Fruit fly (Drosophila melanogaster) whole organism, adult: Measurements from ENCODE around the gene PolZ2.

Experiments used
- CG11617 ChIP-seq: fragments of 200-800 bp; sonication (Bioruptor generic); optimal IDR thresholded peaks from 2 replicates; lab custom pipeline; 2017; ENCODE audit warnings: mild to moderate bottlenecking, missing biosample characterization, missing genetic modification reagents, missing genetic modification characterization
- CG12768 ChIP-seq: fragments of 200-800 bp; sonication (Bioruptor generic); optimal IDR thresholded peaks from 2 replicates; lab custom pipeline; 2017; ENCODE audit warnings: missing biosample characterization, missing genetic modification characterization, mild to moderate bottlenecking, moderate library complexity, missing genetic modification reagents
- CG14711 ChIP-seq: fragments of 200-800 bp; sonication (Bioruptor generic); optimal IDR thresholded peaks from 2 replicates; lab custom pipeline; 2018; ENCODE audit warnings: missing biosample characterization, mild to moderate bottlenecking, missing genetic modification characterization, moderate library complexity
- CG1620 ChIP-seq: fragments of 200-800 bp; sonication (Bioruptor generic); optimal IDR thresholded peaks from 2 replicates; lab custom pipeline; 2016; ENCODE audit warnings: missing biosample characterization, missing genetic modification characterization
- CG33017 ChIP-seq: fragments of 200-800 bp; sonication (Bioruptor generic); optimal IDR thresholded peaks from 2 replicates; lab custom pipeline; 2018; ENCODE audit warnings: missing biosample characterization, mild to moderate bottlenecking, missing genetic modification characterization, moderate library complexity
- CG5204 ChIP-seq: fragments of 200-800 bp; sonication (Bioruptor generic); optimal IDR thresholded peaks from 2 replicates; lab custom pipeline; 2016; ENCODE audit warnings: missing biosample characterization, missing genetic modification characterization
- CG7045 ChIP-seq: fragments of 200-800 bp; sonication (Bioruptor generic); optimal IDR thresholded peaks from 2 replicates; lab custom pipeline; 2017; ENCODE audit warnings: missing biosample characterization, mild to moderate bottlenecking, missing genetic modification characterization
- CG7101 ChIP-seq: fragments of 200-800 bp; sonication (Bioruptor generic); optimal IDR thresholded peaks from 2 replicates; lab custom pipeline; 2018; ENCODE audit warnings: missing biosample characterization, mild to moderate bottlenecking, missing genetic modification characterization, moderate library complexity
- Clk ChIP-seq: fragments of 200-800 bp; sonication (Bioruptor generic); optimal IDR thresholded peaks from 2 replicates; lab custom pipeline; 2017; ENCODE audit warnings: missing biosample characterization, missing genetic modification characterization
- Crg-1 ChIP-seq: fragments of 200-800 bp; sonication (Bioruptor generic); optimal IDR thresholded peaks from 2 replicates; lab custom pipeline; 2016; ENCODE audit warnings: missing biosample characterization, missing genetic modification characterization
- Hr96 ChIP-seq: fragments of 200-800 bp; sonication (Bioruptor generic); optimal IDR thresholded peaks from 2 replicates; lab custom pipeline; 2016; ENCODE audit warnings: missing biosample characterization, missing genetic modification characterization
- Mnt ChIP-seq: fragments of 200-800 bp; sonication (Bioruptor generic); optimal IDR thresholded peaks from 2 replicates; lab custom pipeline; 2016; ENCODE audit warnings: missing biosample characterization, mild to moderate bottlenecking, missing genetic modification characterization
- bab1 ChIP-seq: fragments of 200-800 bp; sonication (Bioruptor generic); optimal IDR thresholded peaks from 3 replicates; lab custom pipeline; 2019; ENCODE audit warnings: missing biosample characterization, mild to moderate bottlenecking, missing genetic modification characterization, moderate library complexity
- cic ChIP-seq: fragments of 200-800 bp; sonication (Bioruptor generic); optimal IDR thresholded peaks from 2 replicates; lab custom pipeline; 2017; ENCODE audit warnings: missing biosample characterization, mild to moderate bottlenecking, missing genetic modification characterization, moderate library complexity
- cnc ChIP-seq, 2 experiments: fragments of >200 bp; optimal IDR thresholded peaks; 2 replicates each; lab custom pipeline; 2017
- kay ChIP-seq: fragments of 200-800 bp; sonication (Bioruptor generic); peaks from one replicate; lab custom pipeline; 2016; ENCODE audit warnings: missing biosample characterization, missing genetic modification characterization, borderline replicate concordance
- ovo ChIP-seq: fragments of 200-800 bp; sonication (Bioruptor generic); optimal IDR thresholded peaks from 2 replicates; lab custom pipeline; 2016; ENCODE audit warnings: missing biosample characterization, missing genetic modification characterization
- pad ChIP-seq: fragments of 200-800 bp; sonication (Bioruptor generic); optimal IDR thresholded peaks from 3 replicates; lab custom pipeline; 2017; ENCODE audit warnings: missing biosample characterization, missing genetic modification characterization, mild to moderate bottlenecking, moderate library complexity, missing genetic modification reagents
- tj ChIP-seq: fragments of 200-800 bp; sonication (Bioruptor generic); optimal IDR thresholded peaks from 3 replicates; lab custom pipeline; 2017; ENCODE audit warnings: missing biosample characterization, mild to moderate bottlenecking, missing genetic modification characterization, moderate library complexity
- toe ChIP-seq: fragments of 200-800 bp; sonication (Bioruptor generic); optimal IDR thresholded peaks from 2 replicates; lab custom pipeline; 2016; ENCODE audit warnings: missing biosample characterization, missing genetic modification characterization

PolZ2 gene

DNA sequence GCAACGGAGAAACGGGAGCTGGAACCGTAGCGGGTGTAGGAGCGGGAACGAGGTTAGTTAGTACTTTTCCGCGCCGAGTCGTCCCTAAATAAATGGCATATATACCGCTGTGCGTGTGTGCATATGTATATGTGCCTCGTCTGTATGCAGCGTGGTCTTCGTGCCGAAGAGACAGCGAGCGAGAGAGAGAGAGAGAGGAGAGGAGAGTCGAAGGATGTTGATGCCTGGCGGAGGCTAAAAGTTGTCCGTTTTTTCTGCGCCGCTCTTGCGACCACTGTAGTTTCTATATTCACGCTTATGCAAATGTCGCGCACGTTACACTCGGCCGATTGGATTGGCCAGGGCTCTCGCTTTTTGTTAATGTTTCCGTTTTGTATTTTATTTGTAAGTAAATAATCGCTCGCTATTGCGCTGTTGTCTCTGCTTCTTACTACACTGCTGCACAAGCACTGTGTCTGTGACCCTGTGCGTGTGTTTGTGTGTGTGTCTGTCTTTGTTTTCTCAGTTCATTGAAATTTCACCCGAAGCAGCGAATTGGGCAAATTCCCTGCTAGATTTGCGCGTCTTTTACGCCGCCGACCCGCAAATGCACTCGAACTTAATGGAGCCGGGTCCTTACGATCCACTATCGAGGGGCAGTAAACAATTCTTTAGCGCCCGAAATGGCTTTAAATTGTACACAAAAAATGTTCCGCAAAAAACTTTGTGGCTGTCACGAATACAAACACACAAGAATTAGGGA, 23.9 kb downstream of the PolZ2 start, which contains the start of gene Rga:
Gene Rga, minus strand, starts transcription at position 741 of the 742 bp plus-strand sequence.
- no peak for TF ChIP-seq pad (GFP tag; lab: Kevin White, UChicago)
- no peak for TF ChIP-seq CG11617 (GFP tag; lab: Kevin White, UChicago)
- TF ChIP-seq Crg-1 (GFP tag; lab: Kevin White, UChicago), result no peak
- TF ChIP-seq tj (GFP tag; lab: Kevin White, UChicago), result peak; percentile 2

DNA sequence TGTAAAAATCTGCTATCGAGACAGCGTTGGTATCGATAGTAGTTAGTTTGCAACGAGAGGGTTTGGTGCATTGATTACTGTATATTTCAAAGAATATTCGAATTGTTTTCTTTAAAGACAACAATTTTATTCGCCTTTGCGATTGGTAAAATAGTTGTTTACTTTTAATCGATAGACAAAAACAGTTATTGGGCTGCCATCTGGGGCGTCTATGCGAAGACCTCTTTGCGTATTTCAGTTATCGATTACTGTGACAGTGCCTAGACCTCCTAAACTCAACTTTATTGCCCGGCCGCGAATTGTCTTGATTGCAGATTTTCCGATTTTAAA, 24.4 kb downstream of the PolZ2 start, which contains the start of gene Atu:
Gene Atu, plus strand, starts transcription at position 245 of the 330 bp plus-strand sequence.
- peak; percentile 59 for TF ChIP-seq CG11617 (GFP tag; lab: Kevin White, UChicago)
- TF ChIP-seq Hr96 (GFP tag; lab: Kevin White, UChicago), result no peak
- no peak for TF ChIP-seq Clk (GFP tag; lab: Kevin White, UChicago)
- TF ChIP-seq CG7101 (tag; lab: Kevin White, UChicago), result peak; percentile 23
- TF ChIP-seq CG7045 (GFP tag; lab: Kevin White, UChicago), result peak; percentile 23
- TF ChIP-seq pad (GFP tag; lab: Kevin White, UChicago), result peak; percentile 5
- no peak for TF ChIP-seq cnc (optimal IDR thresholded peaks at IDR 0.05; lab: Kevin White, UChicago)
- no peak for TF ChIP-seq CG1620
- no peak for TF ChIP-seq CG5204
- no peak for TF ChIP-seq CG14711 (tag; lab: Kevin White, UChicago)
- TF ChIP-seq cic, result no peak
- TF ChIP-seq tj (GFP tag; lab: Kevin White, UChicago), result peak; percentile 26
- TF ChIP-seq kay (GFP tag; lab: Kevin White, UChicago), result no peak
- no peak for TF ChIP-seq toe (GFP tag; lab: Kevin White, UChicago)
- TF ChIP-seq ovo (GFP tag; lab: Kevin White, UChicago), result peak; percentile 46
- TF ChIP-seq Crg-1 (GFP tag; lab: Kevin White, UChicago), result peak; percentile 14
- peak; percentile 7 for TF ChIP-seq CG12768 (GFP tag; lab: Kevin White, UChicago)
- TF ChIP-seq Mnt (GFP tag; lab: Kevin White, UChicago), result peak; percentile 36
- TF ChIP-seq CG33017, result no peak
- peak; percentile 40 for TF ChIP-seq bab1 (GFP tag; lab: Kevin White, UChicago)

DNA sequence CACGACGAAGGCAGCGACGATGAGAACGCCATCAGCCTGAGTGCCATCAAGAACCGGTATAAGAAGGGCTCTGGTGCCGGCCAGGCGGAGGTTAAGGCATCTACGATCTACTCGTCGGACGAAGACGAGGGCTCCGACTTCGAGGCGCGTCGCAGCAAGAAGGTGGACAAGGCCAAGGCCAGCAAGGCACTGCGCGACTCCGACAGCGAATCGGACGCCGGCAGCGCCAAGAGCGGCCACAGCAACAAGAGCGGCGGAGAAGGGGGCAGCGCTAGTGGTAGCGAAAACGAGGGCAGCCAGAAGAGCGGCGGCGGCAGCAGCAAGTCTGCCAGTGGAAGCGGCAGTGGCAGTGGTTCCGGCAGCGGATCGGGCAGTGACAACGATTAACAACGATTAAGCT, 26.8 kb downstream of the PolZ2 start:
- TF ChIP-seq CG7101 (tag; lab: Kevin White, UChicago) (no peak), CG14711 (tag; lab: Kevin White, UChicago) (no peak), CG11617 (GFP tag; lab: Kevin White, UChicago) (no peak), Clk (GFP tag; lab: Kevin White, UChicago) (no peak)

DNA sequence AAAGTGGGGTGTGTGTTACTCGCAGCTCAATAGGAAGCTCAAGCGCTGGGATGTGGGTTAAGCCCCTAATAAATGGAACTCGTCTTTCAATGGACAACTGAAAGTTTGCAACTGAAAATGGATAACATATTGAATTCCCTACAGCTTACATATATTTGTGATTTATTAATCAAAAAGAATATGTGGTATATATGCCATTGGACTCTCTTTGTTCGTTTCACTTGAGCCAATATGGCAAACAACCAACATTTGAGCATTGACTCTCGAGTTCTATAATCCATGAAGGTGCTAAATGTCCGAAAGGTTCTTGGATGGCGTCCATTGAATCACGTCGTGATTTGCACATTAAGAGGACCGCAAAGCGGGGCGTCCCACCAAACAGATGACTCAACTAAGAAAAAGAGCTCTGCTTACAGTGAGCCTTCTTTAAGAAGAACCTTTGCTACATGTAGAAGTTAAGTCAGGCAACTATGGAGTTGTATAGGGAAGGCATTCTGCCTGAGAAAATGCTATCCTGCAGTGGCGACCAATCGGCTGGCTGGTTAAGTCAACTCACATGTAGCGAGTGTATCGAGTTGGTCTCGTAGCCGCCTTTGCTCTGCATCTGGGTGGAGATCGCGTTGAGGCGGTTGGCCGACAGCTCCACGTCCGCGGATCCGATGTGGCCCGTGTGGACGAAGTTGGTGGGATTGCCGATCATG, 29.4 kb downstream of the PolZ2 start:
- TF ChIP-seq CG7101 (tag; lab: Kevin White, UChicago) (no peak), Hr96 (GFP tag; lab: Kevin White, UChicago) (no peak), cnc (optimal IDR thresholded peaks at IDR 0.05; lab: Kevin White, UChicago) (no peak), CG11617 (GFP tag; lab: Kevin White, UChicago) (no peak)

DNA sequence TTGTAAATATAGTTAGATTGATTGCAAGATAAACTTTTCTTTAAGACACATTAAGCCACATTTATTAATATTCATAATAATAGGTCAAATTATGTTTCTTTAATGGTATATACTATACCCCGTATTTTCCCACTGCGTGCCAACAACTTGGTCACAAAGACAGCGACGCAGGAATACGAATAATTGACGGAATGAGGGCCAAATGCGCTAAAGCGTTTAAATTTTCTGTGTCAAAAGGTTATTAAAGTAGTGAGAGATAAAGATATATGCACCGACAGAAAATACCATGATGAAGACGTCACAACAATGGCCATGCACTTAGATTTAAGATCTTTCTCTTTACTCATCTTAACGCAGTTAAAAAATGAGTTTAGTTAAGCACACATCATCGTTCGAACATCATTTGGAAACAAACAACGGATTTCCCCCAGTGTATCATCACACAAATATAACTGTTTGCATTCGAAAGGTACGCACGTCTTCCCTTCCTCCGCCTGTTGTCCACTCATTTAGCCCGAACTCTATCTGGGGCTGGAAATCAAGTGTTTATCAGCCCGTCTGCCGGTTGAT, 31.8 kb downstream of the PolZ2 start:
- TF ChIP-seq CG5204, result no peak
- TF ChIP-seq CG11617 (GFP tag; lab: Kevin White, UChicago), result peak; percentile 5
- TF ChIP-seq cnc (optimal IDR thresholded peaks at IDR 0.05; lab: Kevin White, UChicago), result no peak
- no peak for TF ChIP-seq cic
- TF ChIP-seq CG1620, result no peak
- TF ChIP-seq ovo (GFP tag; lab: Kevin White, UChicago), result no peak
- no peak for TF ChIP-seq Clk (GFP tag; lab: Kevin White, UChicago)
- TF ChIP-seq Mnt (GFP tag; lab: Kevin White, UChicago), result no peak

DNA sequence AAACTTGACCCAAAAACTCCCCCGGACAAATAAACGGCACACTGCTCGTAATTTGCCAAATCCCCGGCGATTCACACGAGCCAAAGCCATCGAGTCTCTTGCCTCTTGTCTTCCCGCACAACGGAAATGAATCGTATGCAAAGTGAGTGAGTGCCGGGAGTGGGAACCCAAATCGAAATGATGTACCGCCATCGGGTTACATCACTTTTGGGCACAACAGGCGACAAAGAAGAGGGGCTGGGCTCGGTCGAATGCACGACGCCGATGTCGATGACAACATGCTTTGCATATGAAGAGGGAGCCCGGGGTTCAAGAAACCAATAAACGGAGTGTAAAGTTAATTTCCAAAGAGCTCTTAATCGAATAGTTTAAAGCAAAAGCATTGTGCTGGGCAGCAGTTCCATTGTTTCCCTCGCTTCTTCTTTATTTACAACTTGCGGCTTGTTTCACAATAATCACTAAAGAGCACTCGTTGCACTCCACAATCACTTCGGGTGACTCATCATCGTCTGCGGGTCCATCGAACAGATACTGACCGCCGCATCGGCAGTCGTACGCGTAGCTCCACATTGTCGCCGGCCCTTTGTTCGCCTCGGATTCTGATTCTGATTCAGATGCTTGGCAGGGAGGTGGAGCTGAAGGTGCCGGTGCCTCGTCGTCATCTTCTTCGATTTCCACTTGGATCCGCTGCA, 33.2 kb downstream of the PolZ2 start:
- no peak for TF ChIP-seq CG33017
- no peak for TF ChIP-seq Hr96 (GFP tag; lab: Kevin White, UChicago)
- no peak for TF ChIP-seq Clk (GFP tag; lab: Kevin White, UChicago)
- no peak for TF ChIP-seq ovo (GFP tag; lab: Kevin White, UChicago)
- TF ChIP-seq CG14711 (tag; lab: Kevin White, UChicago), result no peak
- no peak for TF ChIP-seq cnc (optimal IDR thresholded peaks at IDR 0.05; lab: Kevin White, UChicago)
- no peak for TF ChIP-seq Crg-1 (GFP tag; lab: Kevin White, UChicago)
- no peak for TF ChIP-seq CG12768 (GFP tag; lab: Kevin White, UChicago)
- TF ChIP-seq Mnt (GFP tag; lab: Kevin White, UChicago), result no peak
- no peak for TF ChIP-seq cic
- no peak for TF ChIP-seq tj (GFP tag; lab: Kevin White, UChicago)
- no peak for TF ChIP-seq CG5204
